Worm (Caenorhabditis elegans) whole organism, L2 larva: ENCODE results near the gene T23E1.1.

Experiments used
- R02D3.7 ChIP-seq: fragments of 150-350 bp; optimal IDR thresholded peaks from 2 replicates; lab custom pipeline; 2014; ENCODE audit warnings: missing biosample characterization, missing genetic modification characterization
- aly-2 ChIP-seq: fragments of 150-350 bp; optimal IDR thresholded peaks from 2 replicates; lab custom pipeline; 2014; ENCODE audit warnings: missing biosample characterization, missing genetic modification characterization
- dmd-4 ChIP-seq: sonication (generic microtip); optimal IDR thresholded peaks from 2 replicates; lab custom pipeline; 2017; ENCODE audit warnings: missing biosample characterization, missing genetic modification characterization
- egl-27 ChIP-seq: sonication (generic microtip); optimal IDR thresholded peaks from 3 replicates; lab custom pipeline; 2017; ENCODE audit warnings: missing biosample characterization, missing genetic modification reagents, missing genetic modification characterization
- lsy-2 ChIP-seq, 2 experiments: fragments of 150-350 bp in 1 of 2; sonication (generic microtip) in 1 of 2; optimal IDR thresholded peaks; 2 replicates each; lab custom pipeline; 2014 to 2017; ENCODE audit warnings: missing biosample characterization in 2 of 2, missing genetic modification characterization in 2 of 2
- nhr-237 ChIP-seq: fragments of 150-350 bp; optimal IDR thresholded peaks from 2 replicates; lab custom pipeline; 2014; ENCODE audit warnings: missing biosample characterization, missing genetic modification characterization
- snpc-4 ChIP-seq: fragments of 150-350 bp; optimal IDR thresholded peaks from 2 replicates; lab custom pipeline; 2014; ENCODE audit warnings: missing biosample characterization, missing genetic modification characterization

- TF ChIP-seq snpc-4 (no peak), egl-27 (tag; lab: Kevin White, UChicago) (no peak), dmd-4 (no peak), lsy-2 (tag; optimal IDR thresholded peaks at IDR 0.05; lab: Kevin White, UChicago) (no peak), aly-2 (tag; lab: Kevin White, UChicago) (no peak), nhr-237 (tag; lab: Kevin White, UChicago) (no peak), R02D3.7 (tag; lab: Kevin White, UChicago) (no peak)
Observed at ce11 chrIV:3151061-3151460, at the start of gene T23E1.1.
